Fruit fly (Drosophila melanogaster) whole organism, adult: ENCODE results near the gene Diedel3.

Source experiments
- CG11617 ChIP-seq: fragments of 200-800 bp; sonication (Bioruptor generic); optimal IDR thresholded peaks from 2 replicates; lab custom pipeline; 2017; ENCODE audit warnings: mild to moderate bottlenecking, missing biosample characterization, missing genetic modification reagents, missing genetic modification characterization
- CG12768 ChIP-seq: fragments of 200-800 bp; sonication (Bioruptor generic); optimal IDR thresholded peaks from 2 replicates; lab custom pipeline; 2017; ENCODE audit warnings: missing biosample characterization, missing genetic modification characterization, mild to moderate bottlenecking, moderate library complexity, missing genetic modification reagents
- CG14711 ChIP-seq: fragments of 200-800 bp; sonication (Bioruptor generic); optimal IDR thresholded peaks from 2 replicates; lab custom pipeline; 2018; ENCODE audit warnings: missing biosample characterization, mild to moderate bottlenecking, missing genetic modification characterization, moderate library complexity
- CG1620 ChIP-seq: fragments of 200-800 bp; sonication (Bioruptor generic); optimal IDR thresholded peaks from 2 replicates; lab custom pipeline; 2016; ENCODE audit warnings: missing biosample characterization, missing genetic modification characterization
- CG33017 ChIP-seq: fragments of 200-800 bp; sonication (Bioruptor generic); optimal IDR thresholded peaks from 2 replicates; lab custom pipeline; 2018; ENCODE audit warnings: missing biosample characterization, mild to moderate bottlenecking, missing genetic modification characterization, moderate library complexity
- CG5204 ChIP-seq: fragments of 200-800 bp; sonication (Bioruptor generic); optimal IDR thresholded peaks from 2 replicates; lab custom pipeline; 2016; ENCODE audit warnings: missing biosample characterization, missing genetic modification characterization
- CG7045 ChIP-seq: fragments of 200-800 bp; sonication (Bioruptor generic); optimal IDR thresholded peaks from 2 replicates; lab custom pipeline; 2017; ENCODE audit warnings: missing biosample characterization, mild to moderate bottlenecking, missing genetic modification characterization
- CG7101 ChIP-seq: fragments of 200-800 bp; sonication (Bioruptor generic); optimal IDR thresholded peaks from 2 replicates; lab custom pipeline; 2018; ENCODE audit warnings: missing biosample characterization, mild to moderate bottlenecking, missing genetic modification characterization, moderate library complexity
- Clk ChIP-seq: fragments of 200-800 bp; sonication (Bioruptor generic); optimal IDR thresholded peaks from 2 replicates; lab custom pipeline; 2017; ENCODE audit warnings: missing biosample characterization, missing genetic modification characterization
- Crg-1 ChIP-seq: fragments of 200-800 bp; sonication (Bioruptor generic); optimal IDR thresholded peaks from 2 replicates; lab custom pipeline; 2016; ENCODE audit warnings: missing biosample characterization, missing genetic modification characterization
- Hr96 ChIP-seq: fragments of 200-800 bp; sonication (Bioruptor generic); optimal IDR thresholded peaks from 2 replicates; lab custom pipeline; 2016; ENCODE audit warnings: missing biosample characterization, missing genetic modification characterization
- Mnt ChIP-seq: fragments of 200-800 bp; sonication (Bioruptor generic); optimal IDR thresholded peaks from 2 replicates; lab custom pipeline; 2016; ENCODE audit warnings: missing biosample characterization, mild to moderate bottlenecking, missing genetic modification characterization
- bab1 ChIP-seq: fragments of 200-800 bp; sonication (Bioruptor generic); optimal IDR thresholded peaks from 3 replicates; lab custom pipeline; 2019; ENCODE audit warnings: missing biosample characterization, mild to moderate bottlenecking, missing genetic modification characterization, moderate library complexity
- cic ChIP-seq: fragments of 200-800 bp; sonication (Bioruptor generic); optimal IDR thresholded peaks from 2 replicates; lab custom pipeline; 2017; ENCODE audit warnings: missing biosample characterization, mild to moderate bottlenecking, missing genetic modification characterization, moderate library complexity
- cnc ChIP-seq, 2 experiments: fragments of >200 bp; optimal IDR thresholded peaks; 2 replicates each; lab custom pipeline; 2017
- kay ChIP-seq: fragments of 200-800 bp; sonication (Bioruptor generic); peaks from one replicate; lab custom pipeline; 2016; ENCODE audit warnings: missing biosample characterization, missing genetic modification characterization, borderline replicate concordance
- ovo ChIP-seq: fragments of 200-800 bp; sonication (Bioruptor generic); optimal IDR thresholded peaks from 2 replicates; lab custom pipeline; 2016; ENCODE audit warnings: missing biosample characterization, missing genetic modification characterization
- pad ChIP-seq: fragments of 200-800 bp; sonication (Bioruptor generic); optimal IDR thresholded peaks from 3 replicates; lab custom pipeline; 2017; ENCODE audit warnings: missing biosample characterization, missing genetic modification characterization, mild to moderate bottlenecking, moderate library complexity, missing genetic modification reagents
- tj ChIP-seq: fragments of 200-800 bp; sonication (Bioruptor generic); optimal IDR thresholded peaks from 3 replicates; lab custom pipeline; 2017; ENCODE audit warnings: missing biosample characterization, mild to moderate bottlenecking, missing genetic modification characterization, moderate library complexity
- toe ChIP-seq: fragments of 200-800 bp; sonication (Bioruptor generic); optimal IDR thresholded peaks from 2 replicates; lab custom pipeline; 2016; ENCODE audit warnings: missing biosample characterization, missing genetic modification characterization

Diedel3 gene

dm6 chrX:19050142-19050541 lies at the start of gene Diedel3:
Gene Diedel3, plus strand, starts transcription at chrX:19050442.
- TF ChIP-seq Clk (GFP tag; lab: Kevin White, UChicago) (no peak), cic (no peak), CG1620 (GFP tag; lab: Kevin White, UChicago) (no peak), CG7101 (tag; lab: Kevin White, UChicago) (no peak), ovo (GFP tag; lab: Kevin White, UChicago) (no peak), Mnt (no peak), Hr96 (GFP tag; lab: Kevin White, UChicago) (no peak), kay (GFP tag; lab: Kevin White, UChicago) (no peak), CG12768 (GFP tag; lab: Kevin White, UChicago) (no peak), tj (no peak), toe (GFP tag; lab: Kevin White, UChicago) (no peak), CG5204 (GFP tag; lab: Kevin White, UChicago) (no peak), bab1 (GFP tag; lab: Kevin White, UChicago) (no peak), CG7045 (GFP tag; lab: Kevin White, UChicago) (no peak), pad (GFP tag; lab: Kevin White, UChicago) (no peak), CG11617 (no peak), CG33017 (tag; lab: Kevin White, UChicago) (no peak), cnc (optimal IDR thresholded peaks at IDR 0.05; lab: Kevin White, UChicago) (no peak)

- TF ChIP-seq ovo (GFP tag; lab: Kevin White, UChicago) (no peak), CG5204 (GFP tag; lab: Kevin White, UChicago) (no peak)
Measured at dm6 chrX:19004739-19005138, 45.5 kb upstream of the Diedel3 start.

dm6 chrX:19008882-19009281 lies 41.4 kb upstream of the Diedel3 start:
- no peak for TF ChIP-seq Clk (GFP tag; lab: Kevin White, UChicago)
- no peak for TF ChIP-seq CG7101 (tag; lab: Kevin White, UChicago)
- no peak for TF ChIP-seq CG33017 (tag; lab: Kevin White, UChicago)
- no peak for TF ChIP-seq CG1620 (GFP tag; lab: Kevin White, UChicago)
- no peak for TF ChIP-seq CG5204 (GFP tag; lab: Kevin White, UChicago)
- no peak for TF ChIP-seq CG12768 (GFP tag; lab: Kevin White, UChicago)
- TF ChIP-seq Mnt = no peak
- no peak for TF ChIP-seq tj
- TF ChIP-seq ovo (GFP tag; lab: Kevin White, UChicago) = no peak
- no peak for TF ChIP-seq cic
- no peak for TF ChIP-seq CG7045 (GFP tag; lab: Kevin White, UChicago)
- no peak for TF ChIP-seq Hr96 (GFP tag; lab: Kevin White, UChicago)
- TF ChIP-seq CG14711 = no peak
- TF ChIP-seq toe (GFP tag; lab: Kevin White, UChicago) = no peak
- no peak for TF ChIP-seq CG11617
- TF ChIP-seq bab1 (GFP tag; lab: Kevin White, UChicago) = no peak

- TF ChIP-seq bab1 (GFP tag; lab: Kevin White, UChicago) = no peak
- no peak for TF ChIP-seq toe (GFP tag; lab: Kevin White, UChicago)
- TF ChIP-seq Mnt = no peak
- no peak for TF ChIP-seq CG12768 (GFP tag; lab: Kevin White, UChicago)
- no peak for TF ChIP-seq cnc (optimal IDR thresholded peaks at IDR 0.05; lab: Kevin White, UChicago)
- TF ChIP-seq Hr96 (GFP tag; lab: Kevin White, UChicago) = no peak
- no peak for TF ChIP-seq cic
- no peak for TF ChIP-seq tj
- no peak for TF ChIP-seq CG1620 (GFP tag; lab: Kevin White, UChicago)
- no peak for TF ChIP-seq ovo (GFP tag; lab: Kevin White, UChicago)
- no peak for TF ChIP-seq CG5204 (GFP tag; lab: Kevin White, UChicago)
- TF ChIP-seq Clk (GFP tag; lab: Kevin White, UChicago) = no peak
- no peak for TF ChIP-seq pad (GFP tag; lab: Kevin White, UChicago)
- no peak for TF ChIP-seq CG14711
- TF ChIP-seq Crg-1 (GFP tag; lab: Kevin White, UChicago) = no peak
- no peak for TF ChIP-seq CG7101 (tag; lab: Kevin White, UChicago)
- no peak for TF ChIP-seq kay (GFP tag; lab: Kevin White, UChicago)
Measured at dm6 chrX:19010169-19010924, 39.9 kb upstream of the Diedel3 start.

- no peak for TF ChIP-seq Clk (GFP tag; lab: Kevin White, UChicago)
- TF ChIP-seq CG12768 (GFP tag; lab: Kevin White, UChicago) = no peak
- TF ChIP-seq CG5204 (GFP tag; lab: Kevin White, UChicago) = no peak
- TF ChIP-seq ovo (GFP tag; lab: Kevin White, UChicago) = no peak
- TF ChIP-seq CG7045 (GFP tag; lab: Kevin White, UChicago) = no peak
- TF ChIP-seq toe (GFP tag; lab: Kevin White, UChicago) = no peak
- TF ChIP-seq Mnt = no peak
- no peak for TF ChIP-seq cic
- no peak for TF ChIP-seq Hr96 (GFP tag; lab: Kevin White, UChicago)
- TF ChIP-seq bab1 (GFP tag; lab: Kevin White, UChicago) = no peak
- no peak for TF ChIP-seq tj
- TF ChIP-seq CG14711 = no peak
- no peak for TF ChIP-seq cnc (optimal IDR thresholded peaks at IDR 0.05; lab: Kevin White, UChicago)
- TF ChIP-seq CG7101 (tag; lab: Kevin White, UChicago) = no peak
- TF ChIP-seq pad (GFP tag; lab: Kevin White, UChicago) = no peak
- TF ChIP-seq CG1620 (GFP tag; lab: Kevin White, UChicago) = no peak
- TF ChIP-seq CG11617 = no peak
Measured at dm6 chrX:19014568-19014967, 35.7 kb upstream of the Diedel3 start.
